Worm (Caenorhabditis elegans): ENCODE results near the gene rabr-4.

DNA sequence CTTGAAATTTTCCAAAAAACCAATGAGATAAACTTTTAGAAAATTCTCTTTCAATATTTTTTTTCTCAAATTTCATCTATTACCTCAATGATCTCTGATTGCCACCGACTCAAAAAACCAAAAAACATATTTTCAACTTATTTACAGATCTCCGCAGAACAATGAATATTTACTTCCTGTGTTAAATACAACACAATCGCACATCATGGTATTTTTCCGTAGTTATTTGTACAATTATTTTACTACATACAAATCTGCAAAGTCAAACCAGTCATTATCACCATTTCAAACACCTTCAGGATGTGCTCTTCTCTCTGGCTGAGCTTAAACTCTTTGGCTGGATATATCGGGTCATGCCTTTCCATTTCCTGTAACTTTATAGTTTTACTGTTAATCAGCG lies 28.8 kb upstream of the rabr-4 start, which contains the start of gene str-108:
- TF ChIP-seq ceh-43 (GFP tag; optimal IDR thresholded peaks at IDR 0.05) (no peak), nhr-28 (tag; optimal IDR thresholded peaks at IDR 0.05) (no peak), nhr-76 (tag; optimal IDR thresholded peaks at IDR 0.05) (no peak)

All from whole organism, mixed stage, embryonic.